Worm (Caenorhabditis elegans) whole organism, L2 larva: ENCODE data around the gene kbp-1.

Experiments
- R02D3.7 ChIP-seq: fragments of 150-350 bp; optimal IDR thresholded peaks from 2 replicates; lab custom pipeline; 2014; ENCODE audit warnings: missing biosample characterization, missing genetic modification characterization
- lin-13 ChIP-seq: fragments of 150-350 bp; optimal IDR thresholded peaks from 2 replicates; lab custom pipeline; 2014; ENCODE audit warnings: missing biosample characterization, missing genetic modification reagents, missing genetic modification characterization
- nhr-23 ChIP-seq: fragments of 150-350 bp; optimal IDR thresholded peaks from 2 replicates; lab custom pipeline; 2014; ENCODE audit warnings: missing biosample characterization, missing genetic modification reagents, missing genetic modification characterization
- nhr-237 ChIP-seq: fragments of 150-350 bp; optimal IDR thresholded peaks from 2 replicates; lab custom pipeline; 2014; ENCODE audit warnings: missing biosample characterization, missing genetic modification characterization
- skn-1 ChIP-seq: sonication (generic microtip); optimal IDR thresholded peaks from 2 replicates; lab custom pipeline; 2017; ENCODE audit warnings: missing biosample characterization, missing genetic modification characterization
- zag-1 ChIP-seq: fragments of 150-350 bp; optimal IDR thresholded peaks from 2 replicates; lab custom pipeline; 2014; ENCODE audit warnings: missing biosample characterization, missing genetic modification characterization

DNA sequence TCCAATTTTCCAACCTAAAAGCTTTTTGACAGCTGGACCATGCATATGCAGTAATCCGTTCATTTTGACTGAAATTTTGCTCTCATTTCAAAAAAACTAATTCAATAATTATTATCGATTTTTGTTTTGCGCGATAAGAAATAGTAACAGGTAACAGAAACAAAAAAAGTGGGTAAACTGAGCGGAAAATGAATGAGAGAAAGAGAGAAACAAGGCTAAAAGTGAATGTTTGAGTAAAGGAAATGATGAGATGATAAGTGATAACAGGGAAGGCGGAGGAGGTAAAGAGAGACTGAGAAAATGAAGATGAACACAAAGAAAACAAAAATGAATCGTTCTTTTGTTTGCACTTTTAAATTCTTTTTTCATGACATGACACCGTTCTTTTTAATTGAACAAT, 5.5 kb upstream of the kbp-1 start, which contains the start of gene sma-3:
- TF ChIP-seq zag-1 (tag; lab: Kevin White, UChicago), result no peak
- no peak for TF ChIP-seq skn-1 (tag; lab: Kevin White, UChicago)
- no peak for TF ChIP-seq R02D3.7
- no peak for TF ChIP-seq nhr-23
- TF ChIP-seq nhr-237 (tag; lab: Kevin White, UChicago), result no peak
- no peak for TF ChIP-seq lin-13
